Worm (Caenorhabditis elegans): ENCODE data around the gene ZK616.61.

ce11 chrIV:5377062-5377461 is 28.4 kb upstream of the ZK616.61 start, which contains the start of gene elo-5:
- TF ChIP-seq unc-130 (GFP tag; optimal IDR thresholded peaks at IDR 0.05) = no peak
- TF ChIP-seq ceh-82 (tag; optimal IDR thresholded peaks at IDR 0.05) = no peak
- TF ChIP-seq Y75B8A.6 (GFP tag; IDR thresholded peaks at IDR 0.05) = no peak
- no peak for TF ChIP-seq lin-39 (tag; optimal IDR thresholded peaks at IDR 0.05)
- TF ChIP-seq unc-39 (tag; optimal IDR thresholded peaks at IDR 0.05) = no peak
- TF ChIP-seq ztf-11 (tag; optimal IDR thresholded peaks at IDR 0.05) = no peak
- TF ChIP-seq egl-43 (GFP tag; IDR thresholded peaks at IDR 0.05) = no peak
- TF ChIP-seq lin-29 (GFP tag; IDR thresholded peaks at IDR 0.05) = no peak
- no peak for TF ChIP-seq fkh-10 (GFP tag; optimal IDR thresholded peaks at IDR 0.05)
- TF ChIP-seq snpc-1.2 (GFP tag; IDR thresholded peaks at IDR 0.05) = no peak
- TF ChIP-seq nhr-76 (tag; optimal IDR thresholded peaks at IDR 0.05) = no peak
- TF ChIP-seq nhr-28 (tag; optimal IDR thresholded peaks at IDR 0.05) = peak; percentile 45
- TF ChIP-seq tra-1 (GFP tag; IDR thresholded peaks at IDR 0.05) = no peak
